Worm (Caenorhabditis elegans): ENCODE data around the gene R09A8.5.

R09A8.5 gene

ce11 chrX:12659814-12660213 lies 19.5 kb upstream of the R09A8.5 start, which contains the start of gene C02B4.3:
C02B4.3 (minus strand) TSS chrX:12659847.
- TF ChIP-seq unc-62 (GFP tag; optimal IDR thresholded peaks at IDR 0.05): no peak

- TF ChIP-seq unc-62 (GFP tag; optimal IDR thresholded peaks at IDR 0.05): no peak
Observed at ce11 chrX:12656420-12657033, 16.2 kb upstream of the R09A8.5 start.

ce11 chrX:12655339-12655875 lies 15.0 kb upstream of the R09A8.5 start:
- TF ChIP-seq unc-62 (GFP tag; optimal IDR thresholded peaks at IDR 0.05): no peak

DNA sequence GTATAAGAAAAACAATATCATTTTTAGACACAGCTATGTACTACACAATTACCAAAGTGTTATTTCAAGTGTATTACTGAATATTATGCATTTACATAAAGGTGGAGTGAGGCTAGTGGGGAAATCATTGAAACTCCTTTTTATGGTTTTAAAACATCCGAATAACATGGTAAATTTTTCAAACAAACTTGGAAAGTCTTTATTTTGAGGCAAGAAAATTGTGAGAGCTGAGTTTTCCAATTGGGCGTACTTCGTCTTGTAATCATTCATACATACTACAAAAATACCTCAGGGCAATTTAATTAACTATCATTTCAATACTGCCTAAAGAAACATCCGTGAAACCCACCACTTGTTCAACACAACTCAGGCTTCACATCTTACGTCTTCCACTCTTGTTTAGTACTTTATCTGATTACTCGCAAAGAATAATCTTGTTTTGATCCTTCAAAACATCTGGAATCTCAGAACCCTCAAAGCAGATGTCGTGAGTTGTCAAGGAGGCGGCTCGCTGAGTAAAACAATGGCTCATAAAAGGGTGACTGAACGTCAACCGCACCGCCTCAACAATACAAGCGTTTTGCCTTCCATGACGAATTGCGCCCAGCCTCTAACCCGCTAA lies 6.3 kb upstream of the R09A8.5 start, which contains the start of gene zmp-5:
zmp-5 (plus strand) TSS at position 572 of the 622 bp plus-strand sequence.
- no peak for TF ChIP-seq unc-62 (GFP tag; optimal IDR thresholded peaks at IDR 0.05)

- TF ChIP-seq unc-62 (GFP tag; optimal IDR thresholded peaks at IDR 0.05): no peak
Observed at ce11 chrX:12645846-12646245, 5.5 kb upstream of the R09A8.5 start.

DNA sequence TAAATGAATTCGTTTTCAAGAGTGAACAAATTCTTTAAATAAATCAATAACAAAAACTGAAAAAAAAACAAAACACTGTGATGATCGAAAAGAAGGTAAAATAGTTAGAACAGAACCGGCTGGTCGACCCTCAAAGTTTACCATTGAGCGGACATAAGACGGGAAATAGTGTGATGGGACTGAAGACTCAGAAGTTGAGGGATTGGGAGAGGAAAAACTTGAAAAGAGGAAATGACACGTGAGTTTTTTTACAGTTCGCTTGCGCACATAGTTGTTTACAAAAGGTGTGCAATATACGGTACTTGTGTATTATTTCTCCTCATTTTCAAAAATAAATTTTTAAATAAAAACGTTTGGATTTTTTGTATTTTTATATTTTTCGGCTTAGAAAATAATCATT lies 2.6 kb upstream of the R09A8.5 start:
- no peak for TF ChIP-seq unc-62 (GFP tag; optimal IDR thresholded peaks at IDR 0.05)

DNA sequence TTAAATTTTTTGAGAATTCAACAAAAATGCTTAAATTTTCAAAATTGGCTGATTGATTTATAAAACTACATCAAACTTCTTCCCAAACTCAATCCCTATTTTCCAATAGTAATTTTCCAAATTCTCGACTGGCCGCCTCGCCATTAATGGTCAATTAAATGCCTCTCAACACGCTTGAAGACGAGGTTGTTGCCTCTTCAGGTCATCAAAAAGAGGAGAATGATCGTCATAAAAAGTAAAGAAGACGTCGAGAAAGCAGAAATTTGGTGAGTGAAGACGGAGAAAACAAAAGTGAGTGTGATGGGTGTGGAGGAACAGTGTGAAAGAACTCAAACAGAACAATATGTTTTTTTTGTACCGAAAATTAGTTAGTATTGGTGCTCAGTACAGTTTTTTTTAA lies 602 bp upstream of the R09A8.5 start:
- no peak for TF ChIP-seq unc-62 (GFP tag; optimal IDR thresholded peaks at IDR 0.05)

DNA sequence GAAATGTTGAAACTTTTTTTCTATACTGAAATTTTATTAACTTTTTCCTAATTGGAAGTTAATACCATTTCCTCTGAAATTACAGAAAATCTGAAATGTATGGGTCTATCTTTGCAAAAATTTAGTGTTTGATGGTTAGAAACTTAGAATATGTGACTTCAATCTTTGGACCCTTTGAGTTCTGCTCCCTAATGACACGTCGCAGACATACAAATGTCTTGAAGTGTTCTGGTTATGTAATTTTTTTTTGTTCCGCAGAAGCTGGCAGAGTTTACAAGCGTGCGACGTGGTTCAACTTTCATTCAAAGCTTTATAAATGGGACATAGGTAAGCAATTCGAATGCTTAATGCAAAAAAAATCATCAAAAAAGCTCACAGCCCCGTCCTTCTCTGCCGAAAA lies 2.4 kb downstream of the R09A8.5 start:
- TF ChIP-seq unc-62 (GFP tag; optimal IDR thresholded peaks at IDR 0.05): no peak

DNA sequence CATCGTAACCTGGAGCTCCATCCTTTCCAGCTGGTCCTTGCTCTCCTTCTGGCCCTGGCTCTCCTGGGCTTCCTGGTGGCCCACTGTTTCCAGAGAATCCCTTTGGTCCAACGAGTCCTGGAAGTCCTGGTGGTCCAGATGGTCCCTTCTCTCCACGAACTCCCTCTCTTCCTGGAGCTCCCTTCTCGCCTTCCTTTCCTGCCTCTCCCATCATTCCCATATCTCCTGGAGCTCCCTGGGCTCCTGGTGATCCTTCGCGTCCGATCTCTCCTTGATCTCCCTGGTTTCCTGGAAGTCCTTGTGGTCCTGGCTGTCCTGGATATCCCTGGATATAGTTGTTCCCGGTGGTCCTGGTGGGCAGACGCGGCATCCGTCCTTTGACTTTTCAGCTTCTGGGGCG lies 4.1 kb downstream of the R09A8.5 start:
- no peak for TF ChIP-seq unc-62 (GFP tag; optimal IDR thresholded peaks at IDR 0.05)

ce11 chrX:12635010-12635409 lies 5.3 kb downstream of the R09A8.5 start:
- TF ChIP-seq unc-62 (GFP tag; optimal IDR thresholded peaks at IDR 0.05): no peak

DNA sequence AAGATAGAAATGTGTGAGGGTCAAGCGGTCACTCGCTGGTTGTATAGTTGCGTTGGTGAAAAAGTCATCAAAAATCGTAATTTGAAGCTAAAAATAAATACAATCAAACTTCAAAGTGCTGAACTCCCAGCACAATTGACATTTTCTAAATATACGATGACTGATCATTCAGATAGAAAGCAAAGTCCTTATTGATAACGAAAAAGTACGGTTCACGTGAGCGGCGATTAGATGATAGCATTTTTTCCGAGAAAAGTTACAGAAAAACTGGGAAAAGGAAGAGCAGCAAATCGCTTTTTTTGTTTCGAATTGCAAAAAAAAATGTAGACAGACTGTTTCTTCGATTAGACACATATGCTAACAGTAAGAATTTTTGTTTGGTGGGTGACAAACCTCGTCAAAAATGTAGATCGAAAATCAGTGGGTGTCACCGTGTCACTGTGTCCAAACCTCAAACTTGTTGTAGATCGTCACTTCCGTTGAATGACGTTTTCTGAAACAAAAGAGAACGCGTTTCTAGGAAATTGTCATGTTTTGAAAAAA lies 6.4 kb downstream of the R09A8.5 start, which contains the start of gene ivns-1:
ivns-1 (minus strand) TSS at position 493 of the 543 bp plus-strand sequence.
- TF ChIP-seq unc-62 (GFP tag; optimal IDR thresholded peaks at IDR 0.05): no peak

DNA sequence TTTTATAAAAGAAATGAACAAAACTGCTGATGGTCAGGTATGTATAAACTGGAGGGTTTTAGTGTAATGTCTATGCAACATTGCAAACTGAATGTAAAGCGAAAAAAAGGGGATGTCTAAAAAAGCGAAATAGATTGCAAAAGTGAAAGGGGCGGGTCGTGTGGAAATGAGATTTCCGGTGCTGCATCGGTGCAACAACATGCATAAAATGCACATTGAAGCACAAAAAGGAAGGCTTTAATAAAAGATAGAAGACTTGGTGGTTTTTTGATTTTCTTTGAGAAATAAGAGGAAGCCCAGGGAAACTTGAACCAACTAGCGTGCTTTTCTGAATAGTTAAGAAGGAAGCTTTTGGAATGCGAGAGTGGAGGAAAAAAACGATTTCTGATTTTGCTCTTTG lies 7.7 kb downstream of the R09A8.5 start:
- no peak for TF ChIP-seq unc-62 (GFP tag; optimal IDR thresholded peaks at IDR 0.05)

DNA sequence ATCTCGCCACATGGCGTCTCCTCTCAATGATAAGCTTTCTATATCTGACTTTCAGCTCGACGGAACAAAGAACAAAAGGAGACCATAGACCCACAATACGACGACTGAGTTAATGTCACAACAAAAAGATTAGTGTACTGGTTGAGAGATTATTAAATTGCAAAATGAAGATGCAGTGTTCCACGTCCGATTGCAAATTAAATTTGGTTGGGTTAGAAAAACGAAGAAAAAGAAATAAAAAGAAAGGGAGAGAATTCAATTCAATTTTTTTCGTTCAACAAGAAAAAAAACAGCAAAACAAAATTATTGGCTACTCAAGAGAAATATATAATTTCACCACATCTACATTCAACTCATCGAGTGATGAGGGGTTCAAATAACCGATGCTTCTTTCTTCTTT lies 8.9 kb downstream of the R09A8.5 start:
- TF ChIP-seq unc-62 (GFP tag; optimal IDR thresholded peaks at IDR 0.05): no peak

DNA sequence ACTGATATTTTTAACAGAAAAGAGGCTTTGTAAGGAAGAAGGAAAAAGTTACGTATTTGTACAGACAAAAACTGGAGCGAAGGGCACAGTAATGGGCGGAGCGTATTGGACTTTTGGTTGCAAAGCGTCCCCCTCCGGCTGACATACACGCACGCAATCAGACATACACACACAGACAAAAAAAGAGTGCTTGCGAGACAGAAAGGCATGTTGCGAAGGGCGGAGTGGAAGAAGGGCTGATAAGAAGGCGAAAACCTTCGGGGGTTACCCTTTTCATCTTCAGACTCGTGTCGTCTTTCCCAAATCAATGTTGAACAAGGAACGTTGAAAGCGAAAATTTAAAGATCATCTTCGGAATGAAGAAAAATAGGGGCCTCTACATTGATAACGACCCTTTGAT lies 9.8 kb downstream of the R09A8.5 start:
- TF ChIP-seq unc-62 (GFP tag; optimal IDR thresholded peaks at IDR 0.05): no peak

DNA sequence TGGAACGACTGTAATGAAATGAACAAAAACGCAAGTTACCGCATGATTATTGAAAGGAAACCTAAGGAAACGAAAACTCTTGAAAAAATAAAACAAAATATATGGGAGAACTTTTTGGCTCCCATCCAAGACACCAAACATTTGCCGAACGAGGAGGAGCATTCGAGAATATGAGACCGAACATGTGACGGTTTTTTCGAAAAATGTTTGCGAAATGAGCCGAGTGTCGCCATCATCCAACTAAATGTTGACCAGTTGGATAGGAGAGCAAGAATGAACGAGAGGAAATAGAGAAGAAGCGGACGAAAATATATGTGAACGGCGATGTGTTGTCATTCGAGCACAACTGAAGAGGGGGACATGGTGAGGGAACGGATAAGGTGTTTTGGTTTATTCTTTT lies 10.4 kb downstream of the R09A8.5 start:
- TF ChIP-seq unc-62 (GFP tag; optimal IDR thresholded peaks at IDR 0.05): no peak

DNA sequence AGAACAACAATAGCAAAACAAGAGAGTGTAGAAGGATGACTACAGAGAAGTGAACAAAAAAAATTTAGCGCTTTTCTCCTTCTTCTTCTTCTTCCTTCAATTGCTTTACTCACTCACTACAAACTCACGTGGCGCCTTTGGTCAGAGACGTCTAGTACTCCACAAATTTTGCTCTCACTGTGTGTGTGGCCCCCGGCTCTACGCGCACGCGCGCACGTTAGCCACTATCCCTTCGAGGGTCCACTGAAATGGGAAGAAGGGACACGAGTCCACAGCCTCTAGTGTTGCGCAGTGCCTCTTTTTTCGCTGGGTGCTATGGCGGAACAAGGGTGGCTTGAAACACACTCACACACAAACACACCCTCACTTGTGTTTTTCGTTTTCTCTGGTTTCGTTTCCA lies 11.1 kb downstream of the R09A8.5 start:
- TF ChIP-seq unc-62 (GFP tag; optimal IDR thresholded peaks at IDR 0.05): no peak

DNA sequence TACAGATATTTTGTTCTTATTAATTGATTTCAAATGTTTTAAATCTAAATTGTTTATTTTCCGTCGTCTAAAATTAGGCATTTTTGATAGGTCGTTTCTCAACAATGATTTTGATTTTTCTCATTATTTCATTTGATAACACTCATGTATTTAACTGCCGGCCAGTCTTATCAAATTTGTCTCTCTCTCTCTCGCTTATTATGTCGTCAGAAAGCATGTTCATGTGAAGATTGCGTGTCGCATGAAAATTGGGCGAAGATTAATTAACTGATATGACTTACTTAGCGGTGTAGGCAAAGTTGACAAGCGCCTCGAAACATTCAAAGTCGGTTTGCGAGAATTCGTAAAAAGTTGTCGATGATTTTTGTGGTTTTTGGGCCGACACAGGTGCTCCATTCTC lies 12.6 kb downstream of the R09A8.5 start:
- no peak for TF ChIP-seq unc-62 (GFP tag; optimal IDR thresholded peaks at IDR 0.05)

All from whole organism, dauer.